Worm (Caenorhabditis elegans) whole organism, young adult: Measurements from ENCODE around the gene D2023.6.

Experiments used
- B0019.2 ChIP-seq: fragments of 200-800 bp; sonication (Bioruptor generic); conservative IDR thresholded peaks from 2 replicates; pipeline ENCODE4 v1.3.6; 2022; ENCODE audit warnings: missing genetic modification reagents, missing genetic modification characterization, missing compliant biosample characterization
- B0035.1 ChIP-seq: sonication (generic microtip); optimal IDR thresholded peaks from 2 replicates; lab custom pipeline; 2016; ENCODE audit warnings: missing genetic modification characterization, mild to moderate bottlenecking, missing compliant biosample characterization, missing genotype, missing genetic modification reagents
- C17E4.6 ChIP-seq: fragments of 200-800 bp; sonication (Bioruptor generic); IDR thresholded peaks from 2 replicates; pipeline ENCODE4 v1.3.6; 2022; ENCODE audit warnings: missing genetic modification reagents, missing genetic modification characterization, missing compliant biosample characterization
- F23B12.7 ChIP-seq: sonication (generic microtip); optimal IDR thresholded peaks from 2 replicates; lab custom pipeline; 2017; ENCODE audit warnings: missing genetic modification characterization, mild to moderate bottlenecking, missing compliant biosample characterization, antibody characterized with exemption, moderate library complexity; ENCODE audit not compliant: insufficient read depth
- F33H1.4 ChIP-seq: fragments of 200-800 bp; sonication (Bioruptor generic); IDR thresholded peaks from 2 replicates; pipeline ENCODE4 v1.3.6; 2022; ENCODE audit warnings: missing genetic modification reagents, missing genetic modification characterization, missing compliant biosample characterization
- F52B5.7 ChIP-seq: sonication (generic microtip); optimal IDR thresholded peaks from 2 replicates; lab custom pipeline; 2016; ENCODE audit warnings: mild to moderate bottlenecking, missing genetic modification characterization, missing compliant biosample characterization
- F55B11.4 ChIP-seq: sonication (generic microtip); optimal IDR thresholded peaks from 2 replicates; lab custom pipeline; 2016; ENCODE audit warnings: missing compliant biosample characterization, missing genetic modification characterization, borderline replicate concordance; ENCODE audit not compliant: insufficient read depth
- T07F8.4 ChIP-seq: sonication (generic microtip); optimal IDR thresholded peaks from 2 replicates; lab custom pipeline; 2016; ENCODE audit warnings: mild to moderate bottlenecking, missing genetic modification characterization, moderate library complexity, missing compliant biosample characterization
- Y53G8AR.9 ChIP-seq: fragments of 200-800 bp; sonication (Bioruptor generic); conservative IDR thresholded peaks from 2 replicates; pipeline ENCODE4 v1.3.6; 2022; ENCODE audit warnings: missing genetic modification reagents, missing genetic modification characterization, missing compliant biosample characterization
- Y67H2A.10 ChIP-seq: fragments of 200-800 bp; sonication (Bioruptor generic); conservative IDR thresholded peaks from 2 replicates; pipeline ENCODE4 v1.3.6; 2022; ENCODE audit warnings: missing genetic modification reagents, missing genetic modification characterization, missing compliant biosample characterization
- akir-1 ChIP-seq: fragments of 200-800 bp; sonication (Bioruptor generic); optimal IDR thresholded peaks from 2 replicates; lab custom pipeline; 2018; ENCODE audit warnings: mild to moderate bottlenecking, missing genetic modification characterization, moderate library complexity, missing compliant biosample characterization
- ama-1 ChIP-seq, 3 experiments: fragments of 150-350 bp in 1 of 3; sonication (generic microtip) in 2 of 3; optimal IDR thresholded peaks; 2 replicates each; lab custom pipeline; 2014 to 2018; ENCODE audit warnings: missing biosample characterization in 2 of 3, missing genetic modification characterization in 2 of 3, missing genetic modification reagents in 2 of 3
- atf-7 ChIP-seq: sonication (generic microtip); optimal IDR thresholded peaks from 2 replicates; lab custom pipeline; 2017; ENCODE audit warnings: mild to moderate bottlenecking, missing genetic modification characterization, missing compliant biosample characterization
- bed-2 ChIP-seq: fragments of 200-800 bp; sonication (Bioruptor generic); IDR thresholded peaks from 2 replicates; pipeline ENCODE4 v1.3.6; 2022; ENCODE audit warnings: missing genetic modification reagents, missing genetic modification characterization, missing compliant biosample characterization
- cebp-1 ChIP-seq, 2 experiments: fragments of 200-800 bp in 1 of 2; sonication (Bioruptor generic) in 1 of 2; sonication (generic microtip) in 1 of 2; IDR thresholded peaks in 1 of 2; optimal IDR thresholded peaks in 1 of 2; 2 replicates each; pipeline versions ENCODE4 v1.3.6 to Lab custom; 2017 to 2022; ENCODE audit warnings: missing compliant biosample characterization in 2 of 2, missing genetic modification characterization in 2 of 2, mild to moderate bottlenecking in 1 of 2, missing genetic modification reagents in 1 of 2, moderate library complexity in 1 of 2
- ceh-58 ChIP-seq: fragments of 200-800 bp; sonication (Bioruptor generic); IDR thresholded peaks from 2 replicates; pipeline ENCODE4 v1.3.6; 2022; ENCODE audit warnings: missing genetic modification characterization, missing compliant biosample characterization
- die-1 ChIP-seq: sonication (generic microtip); optimal IDR thresholded peaks from 2 replicates; lab custom pipeline; 2016; ENCODE audit warnings: missing genotype, mild to moderate bottlenecking, missing genetic modification characterization, missing compliant biosample characterization
- egl-18 ChIP-seq: fragments of 200-800 bp; sonication (Bioruptor generic); IDR thresholded peaks from 2 replicates; pipeline ENCODE4 v1.3.6; 2022; ENCODE audit warnings: missing genetic modification reagents, missing genetic modification characterization, missing compliant biosample characterization
- hlh-12 ChIP-seq: sonication (generic microtip); optimal IDR thresholded peaks from 2 replicates; lab custom pipeline; 2016; ENCODE audit warnings: missing genetic modification characterization, missing compliant biosample characterization
- let-526 ChIP-seq: fragments of 200-800 bp; sonication (Bioruptor generic); IDR thresholded peaks from 2 replicates; pipeline ENCODE4 v1.3.6; 2022; ENCODE audit warnings: missing genetic modification reagents, missing genetic modification characterization, missing compliant biosample characterization
- lin-26 ChIP-seq: fragments of 200-800 bp; sonication (Bioruptor generic); IDR thresholded peaks from 2 replicates; pipeline ENCODE4 v1.3.6; 2022; ENCODE audit warnings: missing genetic modification reagents, missing genetic modification characterization, missing compliant biosample characterization
- lin-40 ChIP-seq: sonication (generic microtip); optimal IDR thresholded peaks from 2 replicates; lab custom pipeline; 2016; ENCODE audit warnings: missing genetic modification characterization, mild to moderate bottlenecking, missing compliant biosample characterization, missing genotype, missing genetic modification reagents
- lir-1 ChIP-seq: fragments of 200-800 bp; sonication (Bioruptor generic); conservative IDR thresholded peaks from 2 replicates; pipeline ENCODE4 v1.3.6; 2022; ENCODE audit warnings: missing genetic modification reagents, missing genetic modification characterization, missing compliant biosample characterization
- madf-8 ChIP-seq: fragments of 200-800 bp; sonication (Bioruptor generic); conservative IDR thresholded peaks from 2 replicates; pipeline ENCODE4 v1.3.6; 2022; ENCODE audit warnings: missing genetic modification reagents, missing genetic modification characterization, missing compliant biosample characterization
- nhr-80 ChIP-seq: sonication (generic microtip); optimal IDR thresholded peaks from 2 replicates; lab custom pipeline; 2016; ENCODE audit warnings: missing genetic modification characterization, missing compliant biosample characterization
- sptf-2 ChIP-seq: fragments of 200-800 bp; sonication (Bioruptor generic); optimal IDR thresholded peaks from 2 replicates; lab custom pipeline; 2018; ENCODE audit warnings: mild to moderate bottlenecking, missing genetic modification characterization, missing compliant biosample characterization
- unc-130 ChIP-seq: sonication (generic microtip); optimal IDR thresholded peaks from 2 replicates; lab custom pipeline; 2016; ENCODE audit warnings: missing genetic modification reagents, missing genetic modification characterization, missing compliant biosample characterization
- zfh-2 ChIP-seq: fragments of 200-800 bp; sonication (Bioruptor generic); conservative IDR thresholded peaks from 2 replicates; pipeline ENCODE4 v1.3.6; 2022; ENCODE audit warnings: missing genetic modification reagents, missing genetic modification characterization, missing compliant biosample characterization
- zim-3 ChIP-seq: sonication (generic microtip); optimal IDR thresholded peaks from 2 replicates; lab custom pipeline; 2017; ENCODE audit warnings: mild to moderate bottlenecking, missing genetic modification characterization, moderate library complexity, missing compliant biosample characterization
- ztf-18 ChIP-seq: sonication (generic microtip); optimal IDR thresholded peaks from 2 replicates; lab custom pipeline; 2016; ENCODE audit warnings: missing genotype, mild to moderate bottlenecking, missing genetic modification characterization, missing compliant biosample characterization
- ztf-22 ChIP-seq: fragments of 200-800 bp; sonication (Bioruptor generic); optimal IDR thresholded peaks from 2 replicates; lab custom pipeline; 2018; ENCODE audit warnings: mild to moderate bottlenecking, missing genetic modification characterization, moderate library complexity, missing compliant biosample characterization

Gene D2023.6

ce11 chrV:11853723-11854122, 26.6 kb downstream of the D2023.6 start:
- TF ChIP-seq ztf-18 (tag; lab: Kevin White, UChicago) (no peak), cebp-1 (GFP tag; IDR thresholded peaks at IDR 0.05; lab: Robert Waterston, UW) (no peak), cebp-1 (tag; optimal IDR thresholded peaks at IDR 0.05; lab: Kevin White, UChicago) (peak; percentile 76)

DNA sequence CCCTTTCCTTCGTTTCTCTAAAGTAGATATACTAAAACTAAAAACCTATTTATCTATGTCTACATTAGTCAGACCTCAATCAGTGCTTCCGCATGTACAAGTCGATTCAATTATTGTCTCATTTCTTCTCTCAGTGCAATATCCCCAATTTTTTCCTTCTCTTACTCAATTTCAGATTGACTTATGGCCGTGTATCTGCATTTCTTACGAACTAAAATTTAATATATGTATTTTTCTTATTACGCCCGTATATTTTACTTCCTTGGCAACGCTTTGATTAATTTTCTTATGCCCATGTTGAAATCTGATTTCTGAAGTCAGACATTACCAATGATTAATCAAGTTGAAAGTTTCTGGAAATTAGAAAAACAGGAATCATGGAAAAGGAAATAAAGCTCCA, 27.8 kb downstream of the D2023.6 start:
- no peak for TF ChIP-seq zfh-2 (GFP tag; lab: Robert Waterston, UW)
- TF ChIP-seq unc-130 (GFP tag; lab: Kevin White, UChicago): no peak
- no peak for TF ChIP-seq F33H1.4
- no peak for TF ChIP-seq F23B12.7
- no peak for TF ChIP-seq zim-3 (tag; lab: Kevin White, UChicago)
- no peak for TF ChIP-seq lir-1 (GFP tag; lab: Robert Waterston, UW)
- no peak for TF ChIP-seq madf-8 (GFP tag; lab: Robert Waterston, UW)
- TF ChIP-seq hlh-12 (tag; lab: Kevin White, UChicago): no peak
- TF ChIP-seq B0035.1 (tag; lab: Kevin White, UChicago): no peak
- no peak for TF ChIP-seq lin-26 (GFP tag; lab: Robert Waterston, UW)
- TF ChIP-seq C17E4.6 (GFP tag; lab: Robert Waterston, UW): no peak
- no peak for TF ChIP-seq Y67H2A.10 (GFP tag; lab: Robert Waterston, UW)

ce11 chrV:11856022-11856421, 28.9 kb downstream of the D2023.6 start:
- TF ChIP-seq ceh-58 (GFP tag; lab: Robert Waterston, UW) (no peak), F52B5.7 (tag; lab: Kevin White, UChicago) (no peak), Y53G8AR.9 (GFP tag; lab: Robert Waterston, UW) (no peak), T07F8.4 (tag; lab: Kevin White, UChicago) (no peak), ztf-22 (no peak), nhr-80 (no peak)

DNA sequence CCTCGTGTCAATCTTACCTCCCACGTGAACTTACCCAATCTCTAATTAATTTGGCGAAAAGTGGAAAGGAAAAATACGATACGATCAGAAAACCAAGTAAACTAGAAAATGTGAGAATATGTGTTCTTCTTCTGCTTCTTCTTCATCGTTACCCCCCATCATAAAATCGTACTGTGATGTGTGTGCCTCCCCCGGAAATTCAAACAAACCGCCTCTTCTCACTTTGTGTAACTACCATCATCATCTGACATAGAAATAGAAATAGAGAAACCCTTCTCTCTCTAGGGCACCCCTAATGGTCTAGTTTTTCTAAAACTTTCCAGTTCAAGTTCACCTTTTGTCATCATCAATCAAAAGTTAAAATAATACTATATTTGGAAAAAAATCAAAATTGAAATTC, 30.6 kb downstream of the D2023.6 start:
- TF ChIP-seq ama-1 (optimal IDR thresholded peaks at IDR 0.05; lab: Kevin White, UChicago) (no peak), ama-1 (GFP tag; optimal IDR thresholded peaks at IDR 0.05; lab: Kevin White, UChicago) (no peak), atf-7 (tag; lab: Kevin White, UChicago) (no peak), lin-40 (tag; lab: Kevin White, UChicago) (peak; percentile 17)

DNA sequence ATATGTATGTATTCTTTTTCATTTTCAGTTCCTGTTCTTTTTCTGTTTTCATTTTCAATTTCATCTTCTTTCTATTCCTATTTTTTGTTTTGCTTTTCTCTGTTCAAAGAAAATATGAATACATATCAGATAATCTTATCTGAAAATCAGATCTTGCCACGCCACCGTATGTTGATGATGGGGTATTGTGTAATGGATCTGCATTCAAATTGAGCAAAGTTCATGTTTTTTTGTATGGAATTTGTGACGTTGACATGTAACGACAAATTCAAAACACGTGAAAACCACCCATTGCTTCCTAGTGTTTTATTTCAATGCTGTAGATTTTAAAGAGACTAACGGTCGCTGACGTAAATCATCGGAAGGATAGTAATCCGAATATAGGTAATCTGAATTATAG, 31.1 kb downstream of the D2023.6 start:
- no peak for TF ChIP-seq let-526 (GFP tag; lab: Robert Waterston, UW)
- TF ChIP-seq F55B11.4 (tag; lab: Kevin White, UChicago): no peak
- TF ChIP-seq akir-1: no peak
- TF ChIP-seq F23B12.7: no peak
- TF ChIP-seq B0019.2 (GFP tag; lab: Robert Waterston, UW): no peak
- no peak for TF ChIP-seq Y53G8AR.9 (GFP tag; lab: Robert Waterston, UW)
- no peak for TF ChIP-seq sptf-2
- TF ChIP-seq egl-18: no peak
- TF ChIP-seq bed-2 (GFP tag; lab: Robert Waterston, UW): no peak
- no peak for TF ChIP-seq madf-8 (GFP tag; lab: Robert Waterston, UW)
- no peak for TF ChIP-seq die-1 (tag; lab: Kevin White, UChicago)
